Fruit fly (Drosophila melanogaster): ENCODE results near the gene Corp.

Corp gene

dm6 chrX:8252284-8252886 lies 18.8 kb downstream of the Corp start, which contains the start of gene CG1632 (continued):
- TF ChIP-seq da (GFP tag; optimal IDR thresholded peaks at IDR 0.05) (no peak), CG8944 (GFP tag; optimal IDR thresholded peaks at IDR 0.05) (no peak), CG11093 (GFP tag; IDR thresholded peaks at IDR 0.05) (no peak), CG11398 (GFP tag; optimal IDR thresholded peaks at IDR 0.05) (no peak), CG3163 (GFP tag; optimal IDR thresholded peaks at IDR 0.05) (no peak), Bteb2 (GFP tag; optimal IDR thresholded peaks at IDR 0.05) (no peak), CG7786 (GFP tag; optimal IDR thresholded peaks at IDR 0.05) (no peak), hth (optimal IDR thresholded peaks at IDR 0.05) (no peak), Lhr (GFP tag; optimal IDR thresholded peaks at IDR 0.05) (no peak), BEAF-32 (GFP tag; optimal IDR thresholded peaks at IDR 0.05) (no peak), CG16813 (GFP tag; IDR thresholded peaks at IDR 0.05; ENCODE audit: partially characterized antibody) (no peak), eve (GFP tag; optimal IDR thresholded peaks at IDR 0.05) (no peak), gcm (GFP tag; optimal IDR thresholded peaks at IDR 0.05) (peak; percentile 9), fu2 (GFP tag; optimal IDR thresholded peaks at IDR 0.05) (no peak), ken (GFP tag; IDR thresholded peaks at IDR 0.05) (no peak), MESR4 (GFP tag; optimal IDR thresholded peaks at IDR 0.05) (no peak), CG15479 (GFP tag; optimal IDR thresholded peaks at IDR 0.05) (no peak), Mad (GFP tag; optimal IDR thresholded peaks at IDR 0.05) (no peak), CG18476 (GFP tag; optimal IDR thresholded peaks at IDR 0.05) (no peak), phol (tag; optimal IDR thresholded peaks at IDR 0.05) (peak; percentile 32), CG6683 (GFP tag; optimal IDR thresholded peaks at IDR 0.05) (no peak), Hr78 (GFP tag; optimal IDR thresholded peaks at IDR 0.05) (no peak), Dip3 (GFP tag; optimal IDR thresholded peaks at IDR 0.05) (no peak), CG12071 (GFP tag; optimal IDR thresholded peaks at IDR 0.05) (no peak)

DNA sequence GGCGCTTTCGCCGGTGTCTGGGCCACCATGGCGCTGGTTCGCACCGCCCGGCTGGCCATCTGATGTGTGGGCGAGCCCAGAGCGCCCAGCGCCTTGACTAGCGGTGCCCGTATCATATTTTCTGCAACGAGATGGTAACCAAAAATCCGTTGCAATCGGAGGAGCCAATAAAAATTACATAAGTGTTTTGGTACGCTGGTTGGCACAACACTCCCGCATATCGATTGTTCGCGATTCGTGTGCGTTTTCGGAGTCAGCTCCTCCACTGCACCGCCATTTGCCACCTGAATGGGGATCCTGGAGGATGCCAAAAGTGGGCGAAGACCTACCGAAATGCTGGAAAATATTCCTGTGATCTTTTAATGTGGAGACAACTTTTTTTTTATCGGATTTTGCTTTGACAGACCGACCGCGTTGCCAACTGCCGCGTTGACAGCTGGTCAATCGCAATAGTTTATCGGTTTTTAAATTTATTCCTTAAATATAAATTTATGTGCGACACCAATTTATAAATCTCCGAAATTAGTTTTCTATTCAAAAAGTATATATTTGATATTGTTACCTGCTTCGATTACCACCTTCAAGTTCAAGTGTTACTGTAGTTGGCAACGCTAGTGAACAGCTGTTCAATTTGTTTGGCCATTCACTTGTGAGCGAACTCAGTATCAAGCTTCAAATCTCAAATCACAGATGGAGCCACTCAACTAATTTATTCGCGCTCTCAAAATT lies 19.8 kb downstream of the Corp start, which contains the start of gene ND-75:
TSS of gene ND-75 (minus strand) at position 420 of the 729 bp plus-strand sequence.
- TF ChIP-seq pros (GFP tag; optimal IDR thresholded peaks at IDR 0.05) = no peak
- TF ChIP-seq Ptx1 (GFP tag; IDR thresholded peaks at IDR 0.05) = no peak
- TF ChIP-seq unpg (GFP tag; optimal IDR thresholded peaks at IDR 0.05) = no peak
- TF ChIP-seq CG7963 (GFP tag; IDR thresholded peaks at IDR 0.05; ENCODE audit: partially characterized antibody) = no peak
- TF ChIP-seq gem (tag; optimal IDR thresholded peaks at IDR 0.05) = no peak
- TF ChIP-seq Meics (GFP tag; optimal IDR thresholded peaks at IDR 0.05) = no peak
- TF ChIP-seq inv (GFP tag; IDR thresholded peaks at IDR 0.05; ENCODE audit: partially characterized antibody) = no peak
- TF ChIP-seq Sin3A (optimal IDR thresholded peaks at IDR 0.05) = peak; percentile 77
- peak; percentile 13 for TF ChIP-seq Sry-δ (GFP tag; optimal IDR thresholded peaks at IDR 0.05)
- no peak for TF ChIP-seq CG31388 (GFP tag; optimal IDR thresholded peaks at IDR 0.05)
- no peak for TF ChIP-seq ro (GFP tag; IDR thresholded peaks at IDR 0.05)
- peak; percentile 9 for TF ChIP-seq nmo (GFP tag; optimal IDR thresholded peaks at IDR 0.05)
- TF ChIP-seq Dip2 (GFP tag; IDR thresholded peaks at IDR 0.05) = no peak; the same call in 1 of the 2 replicates
- TF ChIP-seq gfzf (GFP tag; optimal IDR thresholded peaks at IDR 0.05) = peak; percentile 13
- TF ChIP-seq Ets97D (GFP tag; optimal IDR thresholded peaks at IDR 0.05) = peak; percentile 50
- TF ChIP-seq dati (GFP tag; IDR thresholded peaks at IDR 0.05) = no peak
- TF ChIP-seq Rx (GFP tag; IDR thresholded peaks at IDR 0.05) = no peak
- no peak for TF ChIP-seq Neu2 (GFP tag; optimal IDR thresholded peaks at IDR 0.05; ENCODE audit: borderline replicate concordance)
- TF ChIP-seq Stat92E (GFP tag; optimal IDR thresholded peaks at IDR 0.05) = no peak
- no peak for TF ChIP-seq CG17802 (tag; optimal IDR thresholded peaks at IDR 0.05)
- TF ChIP-seq Mrtf (GFP tag; IDR thresholded peaks at IDR 0.05) = no peak
- no peak for TF ChIP-seq CG14014 (GFP tag; IDR thresholded peaks at IDR 0.05)
- TF ChIP-seq row (GFP tag; IDR thresholded peaks at IDR 0.05) = no peak
- no peak for TF ChIP-seq Ada2b (GFP tag; IDR thresholded peaks at IDR 0.05)
- TF ChIP-seq CG10267 (tag; optimal IDR thresholded peaks at IDR 0.05) = peak; percentile 20
- no peak for TF ChIP-seq CG6254 (GFP tag; optimal IDR thresholded peaks at IDR 0.05)
